Worm (Caenorhabditis elegans): ENCODE data around the gene C35B1.2.
A peak's percentile ranks its signal among the peaks of the same experiment; 100 is the strongest.

The C35B1.2 gene

ce11 chrIV:4047628-4048027 is 38.4 kb upstream of the C35B1.2 start (continued):
- TF ChIP-seq attf-5 (GFP tag; optimal IDR thresholded peaks at IDR 0.05) (no peak), B0019.2 (GFP tag; conservative IDR thresholded peaks at IDR 0.05) (no peak), F33H1.4 (GFP tag; IDR thresholded peaks at IDR 0.05) (peak; percentile 21; the same call in 1 of the 2 replicates), F52B5.7 (tag; optimal IDR thresholded peaks at IDR 0.05) (no peak), die-1 (tag; optimal IDR thresholded peaks at IDR 0.05) (peak; percentile 33), F39B2.1 (GFP tag; IDR thresholded peaks at IDR 0.05) (no peak), nhr-80 (tag; optimal IDR thresholded peaks at IDR 0.05) (no peak), ZK185.1 (tag; optimal IDR thresholded peaks at IDR 0.05; ENCODE audit: poor library complexity, severe bottlenecking) (no peak), nhr-120 (GFP tag; IDR thresholded peaks at IDR 0.05) (no peak), ztf-3 (GFP tag; optimal IDR thresholded peaks at IDR 0.05) (no peak), tbx-9 (tag; optimal IDR thresholded peaks at IDR 0.05; ENCODE audit: borderline replicate concordance) (no peak), egrh-3 (GFP tag; IDR thresholded peaks at IDR 0.05) (no peak), Y53F4B.3 (GFP tag; IDR thresholded peaks at IDR 0.05) (no peak), madf-6 (GFP tag; IDR thresholded peaks at IDR 0.05) (peak; percentile 76), ceh-91 (GFP tag; IDR thresholded peaks at IDR 0.05) (no peak), ztf-26 (tag; optimal IDR thresholded peaks at IDR 0.05) (no peak), nhr-27 (tag; optimal IDR thresholded peaks at IDR 0.05) (no peak), fkh-3 (tag; optimal IDR thresholded peaks at IDR 0.05) (no peak), attf-6 (GFP tag; IDR thresholded peaks at IDR 0.05) (peak; percentile 74), zfh-2 (GFP tag; conservative IDR thresholded peaks at IDR 0.05) (no peak), tlf-1 (GFP tag; optimal IDR thresholded peaks at IDR 0.05) (peak; percentile 52), chd-7 (tag; optimal IDR thresholded peaks at IDR 0.05) (no peak), unc-130 (GFP tag; optimal IDR thresholded peaks at IDR 0.05) (peak; percentile 43), hrde-1 (tag; optimal IDR thresholded peaks at IDR 0.05; ENCODE audit: borderline replicate concordance) (peak; percentile 87), lsy-27 (tag; optimal IDR thresholded peaks at IDR 0.05; ENCODE audit: borderline replicate concordance, insufficient read depth) (no peak), ztf-22 (GFP tag; optimal IDR thresholded peaks at IDR 0.05) (no peak), F55B11.4 (tag; optimal IDR thresholded peaks at IDR 0.05; ENCODE audit: borderline replicate concordance, insufficient read depth) (no peak), athp-1 (tag; optimal IDR thresholded peaks at IDR 0.05) (peak; percentile 86), sdz-38 (tag; optimal IDR thresholded peaks at IDR 0.05) (no peak), lag-1 (GFP tag; IDR thresholded peaks at IDR 0.05) (no peak), akir-1 (GFP tag; optimal IDR thresholded peaks at IDR 0.05) (no peak), unc-62 (GFP tag; optimal IDR thresholded peaks at IDR 0.05) (no peak), lsl-1 (GFP tag; optimal IDR thresholded peaks at IDR 0.05) (peak; percentile 33)

- TF ChIP-seq snpc-4 (GFP tag; optimal IDR thresholded peaks at IDR 0.05) (peak; percentile 54), snpc-4 (tag; optimal IDR thresholded peaks at IDR 0.05) (peak; percentile 38 to 89 (median 78)), repo-1 (tag; optimal IDR thresholded peaks at IDR 0.05) (peak; percentile 95), ztf-25 (GFP tag; IDR thresholded peaks at IDR 0.05) (no peak), ceh-40 (GFP tag; IDR thresholded peaks at IDR 0.05) (no peak), Y79H2A.3 (GFP tag; conservative IDR thresholded peaks at IDR 0.05) (peak; percentile 86), sea-2 (GFP tag; IDR thresholded peaks at IDR 0.05) (0 out of 2 replicates have a peak, but pooled peaks have one; percentile 36), unc-62 (GFP tag; optimal IDR thresholded peaks at IDR 0.05) (no peak), mcd-1 (GFP tag; IDR thresholded peaks at IDR 0.05) (peak; percentile 97), die-1 (tag; optimal IDR thresholded peaks at IDR 0.05) (no peak), madf-8 (GFP tag; conservative IDR thresholded peaks at IDR 0.05) (peak; percentile 96), tbx-9 (tag; optimal IDR thresholded peaks at IDR 0.05; ENCODE audit: borderline replicate concordance) (no peak), F10E7.11 (tag; optimal IDR thresholded peaks at IDR 0.05) (peak; percentile 62), snpc-3.4 (tag; optimal IDR thresholded peaks at IDR 0.05) (peak; percentile 86), fkh-3 (tag; optimal IDR thresholded peaks at IDR 0.05) (no peak), hmg-20 (GFP tag; IDR thresholded peaks at IDR 0.05) (peak; percentile 89), madf-6 (GFP tag; IDR thresholded peaks at IDR 0.05) (peak; percentile 99), B0035.1 (tag; optimal IDR thresholded peaks at IDR 0.05) (peak; percentile 85), tlf-1 (GFP tag; optimal IDR thresholded peaks at IDR 0.05) (peak; percentile 98), lin-40 (tag; optimal IDR thresholded peaks at IDR 0.05) (peak; percentile 98), Y53G8AR.9 (GFP tag; conservative IDR thresholded peaks at IDR 0.05) (peak; percentile 98)
Measured at ce11 chrIV:4049398-4049998, 36.5 kb upstream of the C35B1.2 start, which contains the start of gene pcn-1. TSS of gene pcn-1 (minus strand) at chrIV:4049448.

Data from whole organism, young adult.